Worm (Caenorhabditis elegans): ENCODE results near the gene spot-1.

DNA sequence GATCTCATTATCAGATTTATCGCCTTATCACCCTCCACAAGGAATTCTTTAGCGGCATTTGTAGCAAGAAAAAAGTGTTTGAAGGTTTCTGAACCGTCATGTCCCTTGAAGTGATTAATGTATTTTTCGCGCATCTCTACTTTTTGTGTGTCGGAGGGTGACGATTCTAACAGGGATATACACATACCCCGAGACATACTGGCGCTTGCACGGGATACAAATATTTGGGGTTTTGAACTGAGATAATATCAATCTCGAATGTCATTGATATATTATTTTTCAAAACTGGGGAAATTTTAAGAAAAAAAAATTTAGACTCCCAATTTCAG is 28.5 kb upstream of the spot-1 start:
- TF ChIP-seq ceh-48 (tag; optimal IDR thresholded peaks at IDR 0.05) (no peak), pqm-1 (tag; optimal IDR thresholded peaks at IDR 0.05) (no peak), odd-2 (tag; optimal IDR thresholded peaks at IDR 0.05) (no peak), ama-1 (optimal IDR thresholded peaks at IDR 0.05) (no peak), ahr-1 (tag; optimal IDR thresholded peaks at IDR 0.05) (no peak), unc-42 (tag; optimal IDR thresholded peaks at IDR 0.05) (no peak), nfya-1 (tag; optimal IDR thresholded peaks at IDR 0.05) (no peak)

All from whole organism, late embryonic.